Fruit fly (Drosophila melanogaster): ENCODE results near the gene Eig71Ee.

dm6 chr3L:15695195-15695594 lies 39.4 kb upstream of the Eig71Ee start:
- TF ChIP-seq CG32767 (GFP tag; IDR thresholded peaks at IDR 0.05): no peak
- no peak for TF ChIP-seq danr (GFP tag; IDR thresholded peaks at IDR 0.05)
- TF ChIP-seq CG10979 (tag; optimal IDR thresholded peaks at IDR 0.05): no peak
- TF ChIP-seq H2.0 (GFP tag; IDR thresholded peaks at IDR 0.05): no peak
- TF ChIP-seq jumu (GFP tag; optimal IDR thresholded peaks at IDR 0.05): no peak
